Fruit fly (Drosophila melanogaster) whole organism, embryonic: ENCODE measurements around the gene Bet1.

ENCODE experiments used
- Atf3 ChIP-seq: fragments of 200-800 bp; sonication (Bioruptor generic); optimal IDR thresholded peaks from 3 replicates; lab custom pipeline; 2016; ENCODE audit warnings: missing biosample characterization, missing genetic modification characterization
- Atf6 ChIP-seq: fragments of 200-800 bp; sonication (Bioruptor generic); IDR thresholded peaks from 2 replicates; pipeline ENCODE4 v1.3.6; 2022; ENCODE audit warnings: missing biosample characterization, missing genetic modification characterization
- Awh ChIP-seq: fragments of 200-800 bp; sonication (Bioruptor generic); IDR thresholded peaks from 2 replicates; pipeline ENCODE4, ENCODE4 v1.3.6; 2022; ENCODE audit warnings: missing biosample characterization, missing genetic modification characterization
- B-H2 ChIP-seq: fragments of 200-800 bp; sonication (Bioruptor generic); optimal IDR thresholded peaks from 2 replicates; lab custom pipeline; 2018; ENCODE audit warnings: missing biosample characterization, mild to moderate bottlenecking, missing genetic modification characterization
- CG10147 ChIP-seq: fragments of 200-800 bp; sonication (Bioruptor generic); optimal IDR thresholded peaks from 2 replicates; lab custom pipeline; 2019; ENCODE audit warnings: missing biosample characterization, mild to moderate bottlenecking, missing genetic modification characterization, moderate library complexity
- CG10543 ChIP-seq: fragments of 200-800 bp; sonication (Bioruptor generic); optimal IDR thresholded peaks from 3 replicates; lab custom pipeline; 2017; ENCODE audit warnings: missing biosample characterization, mild to moderate bottlenecking, missing genetic modification characterization, moderate library complexity
- CG10979 ChIP-seq: fragments of 200-800 bp; sonication (Bioruptor generic); optimal IDR thresholded peaks from 2 replicates; lab custom pipeline; 2018; ENCODE audit warnings: missing biosample characterization, mild to moderate bottlenecking, missing genetic modification characterization, moderate library complexity
- CG13775 ChIP-seq: fragments of 200-800 bp; sonication (Bioruptor generic); optimal IDR thresholded peaks from 3 replicates; lab custom pipeline; 2017; ENCODE audit warnings: missing biosample characterization, mild to moderate bottlenecking, missing genetic modification characterization
- CG14710 ChIP-seq: fragments of 200-800 bp; sonication (Bioruptor generic); optimal IDR thresholded peaks from 3 replicates; lab custom pipeline; 2019; ENCODE audit warnings: missing biosample characterization, mild to moderate bottlenecking, missing genetic modification characterization, moderate library complexity
- CG14860 ChIP-seq: fragments of 200-800 bp; sonication (Bioruptor generic); IDR thresholded peaks from 3 replicates; pipeline ENCODE4 v1.3.6; 2022; ENCODE audit warnings: missing biosample characterization, missing genetic modification characterization; ENCODE audit not compliant: partially characterized antibody
- CG31224 ChIP-seq: fragments of 200-800 bp; sonication (Bioruptor generic); IDR thresholded peaks from 2 replicates; pipeline ENCODE4 v1.3.6; 2022; ENCODE audit warnings: missing biosample characterization, missing genetic modification characterization
- CG32772 ChIP-seq: fragments of 200-800 bp; sonication (Bioruptor generic); IDR thresholded peaks from 2 replicates; pipeline ENCODE4 v1.3.6; 2022; ENCODE audit warnings: missing biosample characterization, missing genetic modification characterization
- CG3847 ChIP-seq: fragments of 200-800 bp; sonication (Bioruptor generic); IDR thresholded peaks from 2 replicates; pipeline ENCODE4 v1.3.6; 2022; ENCODE audit warnings: missing biosample characterization, missing genetic modification characterization
- CG7271 ChIP-seq: fragments of 200-800 bp; sonication (Bioruptor generic); optimal IDR thresholded peaks from 2 replicates; lab custom pipeline; 2018; ENCODE audit warnings: missing biosample characterization, mild to moderate bottlenecking, missing genetic modification characterization, moderate library complexity
- CG7928 ChIP-seq: fragments of 200-800 bp; sonication (Bioruptor generic); optimal IDR thresholded peaks from 2 replicates; lab custom pipeline; 2017; ENCODE audit warnings: missing biosample characterization, mild to moderate bottlenecking, missing genetic modification characterization
- CG8765 ChIP-seq: fragments of 200-800 bp; sonication (Bioruptor generic); IDR thresholded peaks from 2 replicates; pipeline ENCODE4 v1.3.6; 2022; ENCODE audit warnings: missing biosample characterization, missing genetic modification characterization
- CG9797 ChIP-seq: fragments of 200-800 bp; sonication (Bioruptor generic); optimal IDR thresholded peaks from 3 replicates; lab custom pipeline; 2018; ENCODE audit warnings: missing biosample characterization, mild to moderate bottlenecking, missing genetic modification characterization
- Chrac-16 ChIP-seq: fragments of 200-800 bp; sonication (Bioruptor generic); optimal IDR thresholded peaks from 3 replicates; lab custom pipeline; 2016; ENCODE audit warnings: missing biosample characterization, missing genetic modification characterization
- Dfd ChIP-seq, 2 experiments: fragments of >200 bp; optimal IDR thresholded peaks; 2 replicates each; lab custom pipeline; 2017; ENCODE audit warnings: missing biosample characterization in 2 of 2, missing genetic modification characterization in 2 of 2
- E2f1 ChIP-seq: fragments of 200-800 bp; sonication (Bioruptor generic); IDR thresholded peaks from 2 replicates; pipeline ENCODE4 v1.3.6; 2022; ENCODE audit warnings: missing biosample characterization, missing genetic modification characterization
- HLH3B ChIP-seq: fragments of 200-800 bp; sonication (Bioruptor generic); IDR thresholded peaks from 2 replicates; pipeline ENCODE4 v1.3.6; 2022; ENCODE audit warnings: missing biosample characterization, missing genetic modification characterization
- HLH54F ChIP-seq: fragments of 200-800 bp; sonication (Bioruptor generic); optimal IDR thresholded peaks from 3 replicates; lab custom pipeline; 2016; ENCODE audit warnings: missing biosample characterization, missing genetic modification characterization
- Hmx ChIP-seq: fragments of 200-800 bp; sonication (Bioruptor generic); optimal IDR thresholded peaks from 2 replicates; lab custom pipeline; 2016; ENCODE audit warnings: missing biosample characterization, missing genetic modification characterization
- Kr ChIP-seq: fragments of 200-800 bp; sonication (Bioruptor generic); optimal IDR thresholded peaks from 2 replicates; lab custom pipeline; 2017; ENCODE audit warnings: missing biosample characterization, mild to moderate bottlenecking, missing genetic modification characterization
- NFAT ChIP-seq: fragments of 200-800 bp; sonication (Bioruptor generic); IDR thresholded peaks from 2 replicates; pipeline ENCODE4 v1.3.6; 2022; ENCODE audit warnings: missing biosample characterization, missing genetic modification characterization
- Pdp1 ChIP-seq, 2 experiments: fragments of 200-800 bp; sonication (Bioruptor generic); optimal IDR thresholded peaks; 3 replicates each; lab custom pipeline; 2016; ENCODE audit warnings: missing biosample characterization in 2 of 2, missing genetic modification characterization in 2 of 2, mild to moderate bottlenecking in 1 of 2, moderate library complexity in 1 of 2
- Ravus ChIP-seq: fragments of 200-800 bp; sonication (Bioruptor generic); IDR thresholded peaks from 2 replicates; pipeline ENCODE4 v1.3.6; 2022; ENCODE audit warnings: missing biosample characterization, missing genetic modification characterization
- Sin3A ChIP-seq: fragments of >200 bp; optimal IDR thresholded peaks from 2 replicates; lab custom pipeline; 2018
- Sry-δ ChIP-seq: fragments of 200-800 bp; sonication (Bioruptor generic); optimal IDR thresholded peaks from 2 replicates; lab custom pipeline; 2016; ENCODE audit warnings: missing biosample characterization, missing genetic modification characterization
- Taf1 ChIP-seq: fragments of 200-800 bp; sonication (Bioruptor generic); IDR thresholded peaks from 2 replicates; pipeline ENCODE4 v1.3.6; 2022; ENCODE audit warnings: missing biosample characterization, missing genetic modification characterization
- Trl ChIP-seq, 3 experiments: fragments of >200 bp in 2 of 3; fragments of 200-800 bp in 1 of 3; sonication (Bioruptor generic) in 1 of 3; optimal IDR thresholded peaks; 2 replicates in 1 of 3; 3 replicates in 2 of 3; lab custom pipeline; 2016 to 2017; ENCODE audit warnings: missing biosample characterization in 1 of 3, missing genetic modification characterization in 1 of 3
- Vsx1 ChIP-seq: fragments of 200-800 bp; sonication (Bioruptor generic); optimal IDR thresholded peaks from 2 replicates; lab custom pipeline; 2017; ENCODE audit warnings: missing biosample characterization, mild to moderate bottlenecking, missing genetic modification characterization, missing genetic modification reagents
- Xbp1 ChIP-seq: fragments of 200-800 bp; sonication (Bioruptor generic); optimal IDR thresholded peaks from 3 replicates; lab custom pipeline; 2016; ENCODE audit warnings: missing biosample characterization, mild to moderate bottlenecking, missing genetic modification characterization
- Xrp1 ChIP-seq: fragments of 200-800 bp; sonication (Bioruptor generic); IDR thresholded peaks from 2 replicates; pipeline ENCODE4 v1.3.6; 2022; ENCODE audit warnings: missing biosample characterization, missing genetic modification characterization
- ab ChIP-seq: fragments of 200-800 bp; sonication (Bioruptor generic); optimal IDR thresholded peaks from 2 replicates; lab custom pipeline; 2016; ENCODE audit warnings: missing biosample characterization, missing genetic modification characterization
- cad ChIP-seq: fragments of >200 bp; optimal IDR thresholded peaks from 2 replicates; lab custom pipeline; 2017; ENCODE audit warnings: missing biosample characterization, missing genetic modification characterization
- chn ChIP-seq: fragments of 200-800 bp; sonication (Bioruptor generic); optimal IDR thresholded peaks from 2 replicates; lab custom pipeline; 2016; ENCODE audit warnings: missing biosample characterization, missing genetic modification characterization
- dmrt11E ChIP-seq: fragments of 200-800 bp; sonication (Bioruptor generic); optimal IDR thresholded peaks from 3 replicates; lab custom pipeline; 2018; ENCODE audit warnings: missing biosample characterization, mild to moderate bottlenecking, missing genetic modification characterization, moderate library complexity
- exex ChIP-seq: fragments of 200-800 bp; sonication (Bioruptor generic); optimal IDR thresholded peaks from 4 replicates; lab custom pipeline; 2018; ENCODE audit warnings: missing biosample characterization, mild to moderate bottlenecking, missing genetic modification characterization, moderate library complexity
- fru ChIP-seq: fragments of >200 bp; optimal IDR thresholded peaks from 2 replicates; lab custom pipeline; 2017
- gcm2 ChIP-seq: fragments of 200-800 bp; sonication (Bioruptor generic); optimal IDR thresholded peaks from 2 replicates; lab custom pipeline; 2016; ENCODE audit warnings: missing biosample characterization, missing genetic modification characterization
- hth ChIP-seq: fragments of >200 bp; optimal IDR thresholded peaks from 2 replicates; lab custom pipeline; 2017; ENCODE audit warnings: inconsistent platforms
- jing ChIP-seq: fragments of 200-800 bp; sonication (Bioruptor generic); optimal IDR thresholded peaks from 2 replicates; lab custom pipeline; 2018; ENCODE audit warnings: missing biosample characterization, mild to moderate bottlenecking, missing genetic modification characterization
- klu ChIP-seq: fragments of 200-800 bp; sonication (Bioruptor generic); IDR thresholded peaks from 2 replicates; pipeline ENCODE4 v1.3.6; 2022; ENCODE audit warnings: missing biosample characterization, missing genetic modification characterization
- lov ChIP-seq, 2 experiments: fragments of 200-800 bp in 1 of 2; fragments of >200 bp in 1 of 2; sonication (Bioruptor generic) in 1 of 2; IDR thresholded peaks in 1 of 2; optimal IDR thresholded peaks in 1 of 2; 2 replicates in 1 of 2; 3 replicates in 1 of 2; pipeline versions ENCODE4 v1.3.6 to Lab custom; 2017 to 2022; ENCODE audit warnings: missing biosample characterization in 1 of 2, missing genetic modification characterization in 1 of 2
- pan ChIP-seq, 4 experiments: fragments of >200 bp in 3 of 4; fragments of 200-800 bp in 1 of 4; sonication (Bioruptor generic) in 1 of 4; optimal IDR thresholded peaks in 3 of 4; IDR thresholded peaks in 1 of 4; 2 replicates each; pipeline versions ENCODE4 v1.3.6 to Lab custom; 2017 to 2022; ENCODE audit warnings: missing biosample characterization in 2 of 4, missing genetic modification characterization in 2 of 4, mixed read lengths in 1 of 4
- pfk ChIP-seq: fragments of 200-800 bp; sonication (Bioruptor generic); optimal IDR thresholded peaks from 2 replicates; lab custom pipeline; 2018; ENCODE audit warnings: missing biosample characterization, mild to moderate bottlenecking, missing genetic modification characterization, moderate library complexity
- psq ChIP-seq: fragments of 200-800 bp; sonication (Bioruptor generic); optimal IDR thresholded peaks from 2 replicates; lab custom pipeline; 2017; ENCODE audit warnings: missing biosample characterization, missing genetic modification characterization
- stc ChIP-seq: fragments of 200-800 bp; sonication (Bioruptor generic); IDR thresholded peaks from 2 replicates; pipeline ENCODE4 v1.3.6; 2022; ENCODE audit warnings: missing biosample characterization, missing genetic modification characterization
- tio ChIP-seq: fragments of 200-800 bp; sonication (Bioruptor generic); optimal IDR thresholded peaks from 2 replicates; lab custom pipeline; 2017; ENCODE audit warnings: missing biosample characterization, missing genetic modification characterization, inconsistent platforms
- trem ChIP-seq: fragments of 200-800 bp; optimal IDR thresholded peaks from 3 replicates; lab custom pipeline; 2019; ENCODE audit warnings: missing biosample characterization, mild to moderate bottlenecking, missing genetic modification characterization, moderate library complexity
- vvl ChIP-seq: fragments of 200-800 bp; sonication (Bioruptor generic); IDR thresholded peaks from 2 replicates; pipeline ENCODE4 v1.3.6; 2022; ENCODE audit warnings: missing biosample characterization, missing genetic modification characterization
- wdn ChIP-seq: fragments of 200-800 bp; sonication (Bioruptor generic); IDR thresholded peaks from 2 replicates; pipeline ENCODE4 v1.3.6; 2022; ENCODE audit warnings: missing biosample characterization, missing genetic modification characterization

Gene Bet1

DNA sequence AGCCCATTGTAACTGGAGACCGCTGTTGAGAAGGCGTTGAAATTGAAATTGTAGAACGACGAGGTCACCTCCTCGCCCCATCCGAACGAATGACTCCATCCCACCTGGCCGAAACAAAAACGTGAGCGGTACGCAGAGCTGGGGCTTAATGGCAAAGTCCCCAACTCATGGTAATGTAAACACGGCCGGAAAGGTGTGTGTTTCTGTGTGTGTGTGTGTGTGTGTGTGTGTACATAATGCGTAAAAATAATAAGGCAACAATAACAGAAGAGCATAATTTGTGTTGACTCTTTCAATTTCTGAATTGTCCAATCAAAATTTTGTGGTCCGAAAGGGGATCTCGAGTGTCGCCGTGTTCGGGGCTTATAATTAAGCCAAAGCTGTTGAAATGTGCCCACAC lies 39.7 kb upstream of the Bet1 start (continued):
- TF ChIP-seq ab = no peak
- no peak for TF ChIP-seq Dfd (GFP tag; optimal IDR thresholded peaks at IDR 0.05; lab: Kevin White, UChicago)
- no peak for TF ChIP-seq stc (GFP tag; lab: Robert Waterston, UW)
- TF ChIP-seq Kr (GFP tag; lab: Kevin White, UChicago) = no peak
- no peak for TF ChIP-seq E2f1 (GFP tag; lab: Robert Waterston, UW)
- no peak for TF ChIP-seq pfk (GFP tag; lab: Kevin White, UChicago)
- TF ChIP-seq chn (GFP tag; lab: Kevin White, UChicago) = no peak
- TF ChIP-seq Xbp1 (GFP tag; lab: Kevin White, UChicago) = no peak
- TF ChIP-seq CG13775 (GFP tag; lab: Kevin White, UChicago) = no peak
- no peak for TF ChIP-seq NFAT (GFP tag; lab: Robert Waterston, UW)
- TF ChIP-seq dmrt11E (tag; lab: Kevin White, UChicago) = no peak
- TF ChIP-seq Sry-δ = no peak
- peak; percentile 42 for TF ChIP-seq CG10543 (GFP tag; lab: Kevin White, UChicago)
- TF ChIP-seq CG7928 = no peak
- TF ChIP-seq lov (optimal IDR thresholded peaks at IDR 0.05; lab: Kevin White, UChicago) = no peak
- no peak for TF ChIP-seq lov (GFP tag; IDR thresholded peaks at IDR 0.05; lab: Robert Waterston, UW)
- no peak for TF ChIP-seq B-H2 (GFP tag; lab: Kevin White, UChicago)
- no peak for TF ChIP-seq Xrp1 (GFP tag; lab: Robert Waterston, UW)
- TF ChIP-seq CG14860 (GFP tag; lab: Robert Waterston, UW) = no peak
- no peak for TF ChIP-seq CG8765
- TF ChIP-seq Taf1 (GFP tag; lab: Robert Waterston, UW) = no peak
- no peak for TF ChIP-seq psq
- no peak for TF ChIP-seq exex (tag; lab: Kevin White, UChicago)
- TF ChIP-seq gcm2 = no peak
- TF ChIP-seq Ravus (GFP tag; lab: Robert Waterston, UW) = no peak
- no peak for TF ChIP-seq CG10147 (GFP tag; lab: Kevin White, UChicago)
- no peak for TF ChIP-seq CG9797 (GFP tag; lab: Kevin White, UChicago)
- no peak for TF ChIP-seq wdn (GFP tag; lab: Robert Waterston, UW)
- no peak for TF ChIP-seq CG32772 (GFP tag; lab: Robert Waterston, UW)
- TF ChIP-seq Sin3A (lab: Kevin White, UChicago) = no peak
- TF ChIP-seq CG31224 (GFP tag; lab: Robert Waterston, UW) = no peak
- TF ChIP-seq trem = no peak
- TF ChIP-seq tio (GFP tag; lab: Kevin White, UChicago) = no peak
- 0 out of 2 replicates have a peak, but pooled peaks have one; percentile 11 for TF ChIP-seq Atf6 (GFP tag; lab: Robert Waterston, UW)

DNA sequence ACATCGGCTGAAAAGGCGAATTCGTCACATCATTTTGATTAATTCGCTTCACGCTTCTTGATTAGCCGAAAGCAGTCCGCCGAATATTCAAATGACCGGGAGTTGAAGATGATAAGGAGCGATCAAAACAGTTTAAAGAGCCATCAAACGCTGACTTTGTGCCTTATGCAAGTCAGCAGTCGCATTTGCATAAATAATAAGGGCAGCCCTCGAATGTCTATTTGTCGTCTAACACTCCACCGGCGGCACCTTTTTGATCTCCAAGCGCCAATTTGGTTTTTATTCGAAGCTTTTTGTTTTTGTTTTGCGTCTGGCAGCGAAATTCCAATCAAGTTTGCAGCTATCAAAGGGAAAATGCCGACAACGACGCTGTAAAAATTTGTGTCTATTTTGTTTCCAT lies 35.5 kb upstream of the Bet1 start:
- TF ChIP-seq CG14710 (tag; lab: Kevin White, UChicago) (no peak), HLH54F (GFP tag; lab: Kevin White, UChicago) (no peak), klu (GFP tag; lab: Robert Waterston, UW) (no peak), HLH3B (GFP tag; lab: Robert Waterston, UW) (no peak), pan (optimal IDR thresholded peaks at IDR 0.05; lab: Kevin White, UChicago) (no peak), pan (GFP tag; optimal IDR thresholded peaks at IDR 0.05 in 1 of 2, IDR thresholded peaks at IDR 0.05 in 1 of 2) (peak in 1 of 2 experiments; percentile 57), Awh (GFP tag; lab: Robert Waterston, UW) (peak; percentile 85), Atf3 (GFP tag; lab: Kevin White, UChicago) (no peak), fru (lab: Kevin White, UChicago) (no peak), Vsx1 (GFP tag; lab: Kevin White, UChicago) (peak; percentile 52), Chrac-16 (no peak), Pdp1 (GFP tag; optimal IDR thresholded peaks at IDR 0.05; lab: Kevin White, UChicago) (peak in 1 of 2 experiments; percentile 28), hth (lab: Kevin White, UChicago) (no peak), CG10979 (tag; lab: Kevin White, UChicago) (no peak), CG3847 (GFP tag; lab: Robert Waterston, UW) (no peak), vvl (GFP tag; lab: Robert Waterston, UW) (peak; percentile 58; the same call in 1 of the 2 replicates), jing (GFP tag; lab: Kevin White, UChicago) (no peak), CG7271 (tag; lab: Kevin White, UChicago) (no peak), Trl (optimal IDR thresholded peaks at IDR 0.05; lab: Kevin White, UChicago) (no peak), Trl (GFP tag; optimal IDR thresholded peaks at IDR 0.05; lab: Kevin White, UChicago) (no peak), Hmx (no peak), Kr (GFP tag; lab: Kevin White, UChicago) (no peak), cad (GFP tag; lab: Kevin White, UChicago) (no peak)
